Fruit fly (Drosophila melanogaster): ENCODE results near the gene ppk21.

The ppk21 gene

dm6 chr3R:29651488-29651887, 13.1 kb upstream of the ppk21 start (continued):
- TF ChIP-seq cas (GFP tag; IDR thresholded peaks at IDR 0.05) = no peak
- peak; percentile 19 for TF ChIP-seq CG8924 (tag; optimal IDR thresholded peaks at IDR 0.05)
- TF ChIP-seq Awh (GFP tag; IDR thresholded peaks at IDR 0.05) = no peak
- TF ChIP-seq Sry-δ (GFP tag; optimal IDR thresholded peaks at IDR 0.05) = no peak
- peak; percentile 16 for TF ChIP-seq unpg (GFP tag; optimal IDR thresholded peaks at IDR 0.05)
- no peak for TF ChIP-seq ap (GFP tag; IDR thresholded peaks at IDR 0.05)
- TF ChIP-seq sisA (GFP tag; IDR thresholded peaks at IDR 0.05) = peak; percentile 22; the same call in 1 of the 2 replicates
- TF ChIP-seq CG16815 (GFP tag; optimal IDR thresholded peaks at IDR 0.05) = no peak
- peak; percentile 45 for TF ChIP-seq BtbVII (GFP tag; optimal IDR thresholded peaks at IDR 0.05)
- TF ChIP-seq ato (GFP tag; IDR thresholded peaks at IDR 0.05; ENCODE audit: partially characterized antibody) = no peak
- TF ChIP-seq Eip74EF (GFP tag; optimal IDR thresholded peaks at IDR 0.05) = no peak
- no peak for TF ChIP-seq CG2712 (tag; optimal IDR thresholded peaks at IDR 0.05)
- no peak for TF ChIP-seq Neu2 (GFP tag; optimal IDR thresholded peaks at IDR 0.05; ENCODE audit: borderline replicate concordance)
- TF ChIP-seq Sin3A (optimal IDR thresholded peaks at IDR 0.05) = no peak
- peak in 1 of 2 experiments; percentile 57 for TF ChIP-seq Hr51 (GFP tag; optimal IDR thresholded peaks at IDR 0.05)
- no peak for TF ChIP-seq CG17802 (tag; optimal IDR thresholded peaks at IDR 0.05)
- TF ChIP-seq CG12942 (GFP tag; optimal IDR thresholded peaks at IDR 0.05) = no peak
- no peak for TF ChIP-seq cad (GFP tag; optimal IDR thresholded peaks at IDR 0.05)
- no peak for TF ChIP-seq bigmax (GFP tag; optimal IDR thresholded peaks at IDR 0.05)
- TF ChIP-seq CG3281 (GFP tag; optimal IDR thresholded peaks at IDR 0.05) = peak; percentile 56
- no peak for TF ChIP-seq jumu (GFP tag; optimal IDR thresholded peaks at IDR 0.05)
- no peak for TF ChIP-seq Optix (GFP tag; IDR thresholded peaks at IDR 0.05)
- peak; percentile 45; the same call in 1 of the 2 replicates for TF ChIP-seq Ptx1 (GFP tag; IDR thresholded peaks at IDR 0.05)
- TF ChIP-seq CG4282 (GFP tag; optimal IDR thresholded peaks at IDR 0.05) = no peak
- no peak for TF ChIP-seq ems (GFP tag; optimal IDR thresholded peaks at IDR 0.05)
- TF ChIP-seq en (GFP tag; optimal IDR thresholded peaks at IDR 0.05) = no peak
- TF ChIP-seq Hand (GFP tag; optimal IDR thresholded peaks at IDR 0.05) = peak; percentile 65
- no peak for TF ChIP-seq sc (optimal IDR thresholded peaks at IDR 0.05)
- TF ChIP-seq sc (GFP tag; optimal IDR thresholded peaks at IDR 0.05) = no peak
- TF ChIP-seq oc (tag; optimal IDR thresholded peaks at IDR 0.05) = no peak
- no peak for TF ChIP-seq lola (GFP tag; optimal IDR thresholded peaks at IDR 0.05)
- no peak for TF ChIP-seq Adf1 (GFP tag; IDR thresholded peaks at IDR 0.05)
- no peak for TF ChIP-seq dimm (GFP tag; IDR thresholded peaks at IDR 0.05)
- TF ChIP-seq toy (GFP tag; IDR thresholded peaks at IDR 0.05) = no peak
- no peak for TF ChIP-seq stwl (tag; optimal IDR thresholded peaks at IDR 0.05)
- TF ChIP-seq Doc2 (GFP tag; IDR thresholded peaks at IDR 0.05) = no peak
- TF ChIP-seq CoRest (tag; optimal IDR thresholded peaks at IDR 0.05) = peak; percentile 31
- peak; percentile 30; the same call in 1 of the 2 replicates for TF ChIP-seq Rfx (GFP tag; IDR thresholded peaks at IDR 0.05)
- TF ChIP-seq CG13624 (GFP tag; optimal IDR thresholded peaks at IDR 0.05) = peak; percentile 15
- no peak for TF ChIP-seq lov (optimal IDR thresholded peaks at IDR 0.05)
- TF ChIP-seq lov (GFP tag; IDR thresholded peaks at IDR 0.05) = no peak
- peak; percentile 45; the same call in 1 of the 3 replicates for TF ChIP-seq dysf (GFP tag; IDR thresholded peaks at IDR 0.05)
- TF ChIP-seq yki (optimal IDR thresholded peaks at IDR 0.05) = no peak
- TF ChIP-seq CG13296 (GFP tag; optimal IDR thresholded peaks at IDR 0.05) = peak; percentile 35
- no peak for TF ChIP-seq ftz-f1 (GFP tag; optimal IDR thresholded peaks at IDR 0.05)
- no peak for TF ChIP-seq Drgx (GFP tag; IDR thresholded peaks at IDR 0.05)
- no peak for TF ChIP-seq CG3726 (GFP tag; IDR thresholded peaks at IDR 0.05)
- TF ChIP-seq CG15479 (GFP tag; optimal IDR thresholded peaks at IDR 0.05) = no peak
- TF ChIP-seq Ets65A (GFP tag) = peak; percentile 50
- no peak for TF ChIP-seq CG32767 (GFP tag; IDR thresholded peaks at IDR 0.05)
- TF ChIP-seq gcm2 (GFP tag; optimal IDR thresholded peaks at IDR 0.05) = no peak
- no peak for TF ChIP-seq Sry-β (GFP tag; optimal IDR thresholded peaks at IDR 0.05)
- TF ChIP-seq CG10321 (GFP tag; IDR thresholded peaks at IDR 0.05) = no peak

Measured in whole organism, embryonic.